Fruit fly (Drosophila melanogaster): ENCODE measurements around the gene CG34447.
A peak's percentile ranks its signal among the peaks of the same experiment; 100 is the strongest.

Gene CG34447

DNA sequence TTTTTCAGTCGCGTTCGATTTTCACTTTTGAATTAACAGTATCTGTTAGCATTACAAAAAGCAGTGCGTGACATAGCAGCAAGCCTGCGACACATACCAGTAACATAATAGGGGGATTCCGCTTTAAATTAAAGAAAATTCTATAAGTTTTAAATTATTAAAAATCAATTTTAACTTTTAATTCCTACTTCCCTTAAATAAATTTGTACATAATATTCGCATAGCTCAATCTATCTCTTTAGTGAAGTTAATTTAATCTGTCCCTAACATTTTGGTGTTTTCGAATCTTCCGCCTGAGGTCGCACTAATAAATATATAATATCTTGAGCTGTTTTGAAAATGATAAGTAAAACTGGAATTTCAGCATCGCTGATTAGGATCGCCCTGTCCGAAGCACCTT lies 677 bp upstream of the CG34447 start, which contains the start of gene CG9886 (continued):
- TF ChIP-seq p53 (GFP tag; optimal IDR thresholded peaks at IDR 0.05) = no peak
- peak; percentile 77 for TF ChIP-seq CG2678 (tag; optimal IDR thresholded peaks at IDR 0.05)
- TF ChIP-seq her (GFP tag; optimal IDR thresholded peaks at IDR 0.05) = no peak
- peak; percentile 41 for TF ChIP-seq CG10654 (GFP tag; optimal IDR thresholded peaks at IDR 0.05)
- 0 out of 2 replicates have a peak, but pooled peaks have one; percentile 27 for TF ChIP-seq wdn (GFP tag; IDR thresholded peaks at IDR 0.05)
- TF ChIP-seq bsh (GFP tag; optimal IDR thresholded peaks at IDR 0.05) = peak in 1 of 2 experiments; percentile 76
- no peak for TF ChIP-seq fd102C (GFP tag; optimal IDR thresholded peaks at IDR 0.05)
- peak; percentile 59 for TF ChIP-seq oc (tag; optimal IDR thresholded peaks at IDR 0.05)
- peak; percentile 35 for TF ChIP-seq odd (GFP tag; optimal IDR thresholded peaks at IDR 0.05)
- TF ChIP-seq tgo (GFP tag; IDR thresholded peaks at IDR 0.05) = peak; percentile 54; the same call in 1 of the 3 replicates
- TF ChIP-seq Meics (GFP tag; optimal IDR thresholded peaks at IDR 0.05) = peak; percentile 68
- TF ChIP-seq CG17829 (tag; optimal IDR thresholded peaks at IDR 0.05) = peak; percentile 79
- peak; percentile 56; the same call in 1 of the 2 replicates for TF ChIP-seq MBD-R2 (GFP tag; IDR thresholded peaks at IDR 0.05)
- TF ChIP-seq lmd (GFP tag; IDR thresholded peaks at IDR 0.05) = peak; percentile 32; the same call in 1 of the 2 replicates
- TF ChIP-seq Eip74EF (GFP tag; optimal IDR thresholded peaks at IDR 0.05) = peak in 1 of 2 experiments; percentile 17
- TF ChIP-seq CG18011 (GFP tag; optimal IDR thresholded peaks at IDR 0.05) = peak; percentile 98
- peak; percentile 74 for TF ChIP-seq Xbp1 (GFP tag; optimal IDR thresholded peaks at IDR 0.05)
- peak; percentile 50 for TF ChIP-seq Mad (GFP tag; optimal IDR thresholded peaks at IDR 0.05)
- peak; percentile 43 for TF ChIP-seq E2f1 (GFP tag; IDR thresholded peaks at IDR 0.05)
- peak; percentile 49 for TF ChIP-seq CG18476 (GFP tag; optimal IDR thresholded peaks at IDR 0.05)
- TF ChIP-seq CG33557 (GFP tag; optimal IDR thresholded peaks at IDR 0.05) = peak; percentile 57
- TF ChIP-seq CG10209 (GFP tag; optimal IDR thresholded peaks at IDR 0.05) = peak; percentile 53
- peak; percentile 22 for TF ChIP-seq CG7928 (GFP tag; optimal IDR thresholded peaks at IDR 0.05)
- no peak for TF ChIP-seq Awh (GFP tag; IDR thresholded peaks at IDR 0.05)
- peak; percentile 79 for TF ChIP-seq CG8388 (GFP tag; optimal IDR thresholded peaks at IDR 0.05)
- peak; percentile 99 for TF ChIP-seq wek (GFP tag; optimal IDR thresholded peaks at IDR 0.05)
- TF ChIP-seq CG12071 (GFP tag; optimal IDR thresholded peaks at IDR 0.05) = no peak
- TF ChIP-seq slp2 (GFP tag; optimal IDR thresholded peaks at IDR 0.05) = no peak
- peak; percentile 27 for TF ChIP-seq CG1233 (GFP tag; optimal IDR thresholded peaks at IDR 0.05)
- peak; percentile 70 for TF ChIP-seq CG32532 (GFP tag; IDR thresholded peaks at IDR 0.05)
- peak; percentile 21 for TF ChIP-seq CG9437 (GFP tag; optimal IDR thresholded peaks at IDR 0.05)
- peak; percentile 12 for TF ChIP-seq Abd-B (GFP tag; optimal IDR thresholded peaks at IDR 0.05)
- peak; percentile 24 to 50 for TF ChIP-seq dpn (GFP tag; optimal IDR thresholded peaks at IDR 0.05)
- TF ChIP-seq crp (GFP tag; optimal IDR thresholded peaks at IDR 0.05) = peak in 1 of 2 experiments; percentile 12
- no peak for TF ChIP-seq chinmo (GFP tag; IDR thresholded peaks at IDR 0.05; ENCODE audit: partially characterized antibody)
- peak; percentile 78 for TF ChIP-seq E2f2 (GFP tag; IDR thresholded peaks at IDR 0.05)
- TF ChIP-seq C15 (GFP tag; IDR thresholded peaks at IDR 0.05) = no peak
- TF ChIP-seq CG5953 (GFP tag; IDR thresholded peaks at IDR 0.05) = 0 out of 2 replicates have a peak, but pooled peaks have one; percentile 6
- TF ChIP-seq Lim3 (GFP tag; IDR thresholded peaks at IDR 0.05) = no peak
- TF ChIP-seq Dad (GFP tag; optimal IDR thresholded peaks at IDR 0.05) = no peak
- peak; percentile 13; the same call in 1 of the 2 replicates for TF ChIP-seq ara (GFP tag; IDR thresholded peaks at IDR 0.05)
- peak; percentile 56 for TF ChIP-seq CG13296 (GFP tag; optimal IDR thresholded peaks at IDR 0.05)
- no peak for TF ChIP-seq ash1 (GFP tag; optimal IDR thresholded peaks at IDR 0.05)
- no peak for TF ChIP-seq CG31224 (GFP tag; IDR thresholded peaks at IDR 0.05)
- TF ChIP-seq H2.0 (GFP tag; IDR thresholded peaks at IDR 0.05) = peak; percentile 41; the same call in 1 of the 2 replicates
- no peak for TF ChIP-seq Dfd (GFP tag; optimal IDR thresholded peaks at IDR 0.05)
- TF ChIP-seq tup (GFP tag; optimal IDR thresholded peaks at IDR 0.05) = peak; percentile 15
- peak; percentile 87 for TF ChIP-seq unpg (GFP tag; optimal IDR thresholded peaks at IDR 0.05)
- TF ChIP-seq fd3F (GFP tag; optimal IDR thresholded peaks at IDR 0.05) = peak; percentile 35
- peak; percentile 83 for TF ChIP-seq CG13424 (tag; optimal IDR thresholded peaks at IDR 0.05)

Data from whole organism, embryonic.